Fruit fly (Drosophila melanogaster): ENCODE measurements around the gene eRF3.
A peak's percentile ranks its signal among the peaks of the same experiment; 100 is the strongest.

The eRF3 gene

DNA sequence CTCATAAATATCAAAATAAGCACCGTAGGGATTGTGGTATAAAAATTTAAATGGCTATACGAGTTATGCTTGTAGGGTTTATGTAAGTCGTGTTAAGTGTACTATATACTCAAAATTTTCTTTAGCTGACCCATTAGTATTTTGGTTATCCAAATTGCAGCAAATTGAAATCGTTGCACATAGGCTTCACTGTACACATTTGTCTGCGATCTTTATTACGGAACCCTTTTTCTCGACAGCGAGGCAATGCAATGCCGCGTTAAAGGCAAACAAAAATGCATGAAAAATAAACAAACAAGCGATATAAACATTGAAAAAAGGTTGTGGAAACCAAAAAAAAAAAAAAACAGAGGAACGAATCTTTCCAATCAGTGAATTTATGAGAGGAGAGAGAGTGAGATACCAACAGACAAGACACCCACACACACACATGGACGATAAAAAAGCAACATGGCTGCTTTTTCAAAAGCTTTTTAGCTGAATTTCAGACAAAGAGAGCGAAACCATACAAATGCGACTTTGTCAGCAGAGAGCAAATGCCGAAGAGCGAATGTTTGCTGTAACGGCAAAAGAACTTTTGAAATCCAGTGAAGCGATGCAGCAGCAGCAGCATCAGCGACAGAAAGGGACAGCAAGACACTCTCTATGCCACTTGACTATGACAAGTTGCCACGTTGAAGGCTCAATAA is 49.8 kb downstream of the eRF3 start (continued):
- TF ChIP-seq Ravus (GFP tag; IDR thresholded peaks at IDR 0.05): peak; percentile 62; the same call in 1 of the 2 replicates
- TF ChIP-seq dysf (GFP tag; IDR thresholded peaks at IDR 0.05): peak; percentile 90; the same call in 2 of the 3 replicates
- no peak for TF ChIP-seq Dip2 (GFP tag; IDR thresholded peaks at IDR 0.05)
- TF ChIP-seq CG10147 (GFP tag; optimal IDR thresholded peaks at IDR 0.05): peak; percentile 78
- peak in 1 of 2 experiments; percentile 96 for TF ChIP-seq eve (GFP tag; optimal IDR thresholded peaks at IDR 0.05)
- peak; percentile 77 for TF ChIP-seq schlank (tag; optimal IDR thresholded peaks at IDR 0.05)
- no peak for TF ChIP-seq tna (GFP tag; IDR thresholded peaks at IDR 0.05; ENCODE audit: partially characterized antibody)
- TF ChIP-seq Vsx1 (GFP tag; optimal IDR thresholded peaks at IDR 0.05): peak; percentile 43
- peak; percentile 85 for TF ChIP-seq luna (GFP tag; optimal IDR thresholded peaks at IDR 0.05)
- peak; percentile 86 for TF ChIP-seq Blimp-1 (GFP tag; optimal IDR thresholded peaks at IDR 0.05)
- peak in 1 of 2 experiments; percentile 2 for TF ChIP-seq crp (GFP tag; optimal IDR thresholded peaks at IDR 0.05)
- peak; percentile 91 for TF ChIP-seq CG8924 (tag; optimal IDR thresholded peaks at IDR 0.05)
- TF ChIP-seq btn (GFP tag; optimal IDR thresholded peaks at IDR 0.05): peak; percentile 76
- TF ChIP-seq bsh (GFP tag; optimal IDR thresholded peaks at IDR 0.05): peak; percentile 88 to 93
- TF ChIP-seq tup (GFP tag; optimal IDR thresholded peaks at IDR 0.05): no peak
- peak; percentile 81 for TF ChIP-seq CG34376 (GFP tag; optimal IDR thresholded peaks at IDR 0.05)
- peak; percentile 83 for TF ChIP-seq CG18476 (GFP tag; optimal IDR thresholded peaks at IDR 0.05)
- TF ChIP-seq crol (GFP tag; IDR thresholded peaks at IDR 0.05): no peak
- 0 out of 2 replicates have a peak, but pooled peaks have one; percentile 50 for TF ChIP-seq CG1024 (GFP tag; IDR thresholded peaks at IDR 0.05)
- no peak for TF ChIP-seq pan (optimal IDR thresholded peaks at IDR 0.05)
- peak in 1 of 2 experiments; percentile 91 for TF ChIP-seq pan (GFP tag; optimal IDR thresholded peaks at IDR 0.05 in 1 of 2, IDR thresholded peaks at IDR 0.05 in 1 of 2)
- TF ChIP-seq kni (GFP tag; optimal IDR thresholded peaks at IDR 0.05): peak; percentile 83
- TF ChIP-seq sug (tag; optimal IDR thresholded peaks at IDR 0.05): peak; percentile 87
- TF ChIP-seq CG18764 (GFP tag; optimal IDR thresholded peaks at IDR 0.05): peak; percentile 81
- peak; percentile 68 for TF ChIP-seq CG17802 (tag; optimal IDR thresholded peaks at IDR 0.05)
- peak; percentile 82 for TF ChIP-seq Hr3 (GFP tag; optimal IDR thresholded peaks at IDR 0.05)
- TF ChIP-seq tgo (GFP tag; IDR thresholded peaks at IDR 0.05): peak; percentile 88
- TF ChIP-seq CG10654 (GFP tag; optimal IDR thresholded peaks at IDR 0.05): peak; percentile 80
- peak; percentile 84 to 89 for TF ChIP-seq Pdp1 (GFP tag; optimal IDR thresholded peaks at IDR 0.05)
- TF ChIP-seq otp (GFP tag; IDR thresholded peaks at IDR 0.05): peak; percentile 81; the same call in 2 of the 3 replicates
- TF ChIP-seq pfk (GFP tag; optimal IDR thresholded peaks at IDR 0.05): peak; percentile 9
- peak; percentile 48 for TF ChIP-seq CG30020 (tag; optimal IDR thresholded peaks at IDR 0.05)
- no peak for TF ChIP-seq cad (GFP tag; optimal IDR thresholded peaks at IDR 0.05)
- peak; percentile 71 for TF ChIP-seq kay (GFP tag; optimal IDR thresholded peaks at IDR 0.05)
- peak; percentile 88 for TF ChIP-seq CG14441 (GFP tag; IDR thresholded peaks at IDR 0.05)
- peak; percentile 75 for TF ChIP-seq CG12236 (GFP tag; optimal IDR thresholded peaks at IDR 0.05)
- peak; percentile 78 for TF ChIP-seq cwo (GFP tag; optimal IDR thresholded peaks at IDR 0.05)
- peak; percentile 84 for TF ChIP-seq CG17385 (GFP tag; optimal IDR thresholded peaks at IDR 0.05)
- peak; percentile 83; the same call in 1 of the 2 replicates for TF ChIP-seq ranshi (GFP tag; IDR thresholded peaks at IDR 0.05)
- peak; percentile 41 for TF ChIP-seq CG4617 (GFP tag; optimal IDR thresholded peaks at IDR 0.05; ENCODE audit: borderline replicate concordance)
- TF ChIP-seq dan (GFP tag; IDR thresholded peaks at IDR 0.05): no peak
- no peak for TF ChIP-seq CG9215 (GFP tag; IDR thresholded peaks at IDR 0.05)
- peak; percentile 87 for TF ChIP-seq Atf-2 (GFP tag; optimal IDR thresholded peaks at IDR 0.05)
- peak; percentile 87 for TF ChIP-seq maf-S (GFP tag; optimal IDR thresholded peaks at IDR 0.05)
- peak; percentile 76 for TF ChIP-seq gcm (GFP tag; optimal IDR thresholded peaks at IDR 0.05)
- TF ChIP-seq dimm (GFP tag; IDR thresholded peaks at IDR 0.05): no peak; the same call in 1 of the 2 replicates
- TF ChIP-seq CG31224 (GFP tag; IDR thresholded peaks at IDR 0.05): peak; percentile 71
- TF ChIP-seq NK7.1 (GFP tag; optimal IDR thresholded peaks at IDR 0.05): peak; percentile 82
- peak; percentile 91 for TF ChIP-seq HLH54F (GFP tag; optimal IDR thresholded peaks at IDR 0.05)

Data from whole organism, embryonic.